Fruit fly (Drosophila melanogaster) whole organism, embryonic: ENCODE results near the gene scyl.

Experiments
- Bdp1 ChIP-seq: fragments of 200-800 bp; sonication (Bioruptor generic); optimal IDR thresholded peaks from 3 replicates; lab custom pipeline; 2016; ENCODE audit warnings: missing biosample characterization, missing genetic modification characterization
- CG10209 ChIP-seq: fragments of 200-800 bp; sonication (Bioruptor generic); optimal IDR thresholded peaks from 3 replicates; lab custom pipeline; 2017; ENCODE audit warnings: missing biosample characterization, mild to moderate bottlenecking, missing genetic modification characterization, missing genetic modification reagents
- CG10431 ChIP-seq: fragments of 200-800 bp; sonication (Bioruptor generic); optimal IDR thresholded peaks from 3 replicates; lab custom pipeline; 2018; ENCODE audit warnings: missing biosample characterization, mild to moderate bottlenecking, missing genetic modification characterization
- CG10462 ChIP-seq: fragments of 200-800 bp; sonication (Bioruptor generic); optimal IDR thresholded peaks from 2 replicates; lab custom pipeline; 2016; ENCODE audit warnings: missing biosample characterization, missing genetic modification characterization
- CG11504 ChIP-seq: fragments of 200-800 bp; sonication (Bioruptor generic); optimal IDR thresholded peaks from 3 replicates; lab custom pipeline; 2019; ENCODE audit warnings: missing biosample characterization, mild to moderate bottlenecking, missing genetic modification characterization, moderate library complexity
- CG12744 ChIP-seq: fragments of 200-800 bp; sonication (Bioruptor generic); optimal IDR thresholded peaks from 2 replicates; lab custom pipeline; 2016; ENCODE audit warnings: missing biosample characterization, missing genetic modification characterization
- CG14667 ChIP-seq: fragments of 200-800 bp; sonication (Bioruptor generic); IDR thresholded peaks from 2 replicates; pipeline ENCODE4 v1.3.6; 2022; ENCODE audit warnings: missing biosample characterization, missing genetic modification characterization
- CG1647 ChIP-seq: fragments of 200-800 bp; sonication (Bioruptor generic); optimal IDR thresholded peaks from 3 replicates; lab custom pipeline; 2016; ENCODE audit warnings: missing biosample characterization, missing genetic modification characterization
- CG1792 ChIP-seq: fragments of 200-800 bp; sonication (Bioruptor generic); optimal IDR thresholded peaks from 2 replicates; lab custom pipeline; 2016; ENCODE audit warnings: missing biosample characterization, missing genetic modification characterization
- CG18619 ChIP-seq: fragments of 200-800 bp; sonication (Bioruptor generic); optimal IDR thresholded peaks from 3 replicates; lab custom pipeline; 2017; ENCODE audit warnings: missing biosample characterization, mild to moderate bottlenecking, missing genetic modification characterization
- CG32532 ChIP-seq: fragments of 200-800 bp; sonication (Bioruptor generic); IDR thresholded peaks from 2 replicates; pipeline ENCODE4 v1.3.6; 2022; ENCODE audit warnings: missing biosample characterization, missing genetic modification characterization
- CG4282 ChIP-seq: fragments of 200-800 bp; sonication (Bioruptor generic); optimal IDR thresholded peaks from 2 replicates; lab custom pipeline; 2016; ENCODE audit warnings: missing biosample characterization, missing genetic modification characterization
- CG4404 ChIP-seq: fragments of 200-800 bp; sonication (Bioruptor generic); IDR thresholded peaks from 2 replicates; pipeline ENCODE4 v1.3.6; 2022; ENCODE audit warnings: missing biosample characterization, missing genetic modification characterization
- CG4617 ChIP-seq: fragments of 200-800 bp; sonication (Bioruptor generic); optimal IDR thresholded peaks from 3 replicates; lab custom pipeline; 2016; ENCODE audit warnings: missing biosample characterization, missing genetic modification characterization, borderline replicate concordance
- CG4730 ChIP-seq: fragments of 200-800 bp; sonication (Bioruptor generic); IDR thresholded peaks from 2 replicates; pipeline ENCODE4 v1.3.6; 2022; ENCODE audit warnings: missing biosample characterization, missing genetic modification characterization
- CG8924 ChIP-seq: fragments of 200-800 bp; optimal IDR thresholded peaks from 3 replicates; lab custom pipeline; 2019; ENCODE audit warnings: missing biosample characterization, mild to moderate bottlenecking, missing genetic modification characterization, moderate library complexity
- CG9932 ChIP-seq: fragments of 200-800 bp; sonication (Bioruptor generic); IDR thresholded peaks from 2 replicates; pipeline ENCODE4 v1.3.6; 2022; ENCODE audit warnings: missing biosample characterization, missing genetic modification characterization
- Doc3 ChIP-seq: fragments of 200-800 bp; sonication (Bioruptor generic); IDR thresholded peaks from 3 replicates; pipeline ENCODE4 v1.3.6; 2022; ENCODE audit warnings: missing biosample characterization, missing genetic modification characterization; ENCODE audit not compliant: partially characterized antibody
- Elba2 ChIP-seq: fragments of 200-800 bp; sonication (Bioruptor generic); optimal IDR thresholded peaks from 3 replicates; lab custom pipeline; 2016; ENCODE audit warnings: missing biosample characterization, missing genetic modification characterization
- Ets65A ChIP-seq: fragments of 200-800 bp; sonication (Bioruptor generic); peaks from one replicate; lab custom pipeline; 2016; ENCODE audit warnings: missing biosample characterization, missing genetic modification characterization
- H2.0 ChIP-seq: fragments of 200-800 bp; sonication (Bioruptor generic); IDR thresholded peaks from 2 replicates; pipeline ENCODE4 v1.3.6; 2022; ENCODE audit warnings: missing biosample characterization, missing genetic modification characterization
- HLHmδ ChIP-seq: fragments of 200-800 bp; sonication (Bioruptor generic); optimal IDR thresholded peaks from 2 replicates; lab custom pipeline; 2018; ENCODE audit warnings: missing biosample characterization, mild to moderate bottlenecking, missing genetic modification characterization, moderate library complexity
- Hr51 ChIP-seq, 2 experiments: fragments of 200-800 bp; sonication (Bioruptor generic); optimal IDR thresholded peaks; 2 replicates in 1 of 2; 3 replicates in 1 of 2; lab custom pipeline; 2016 to 2018; ENCODE audit warnings: missing biosample characterization in 2 of 2, missing genetic modification characterization in 2 of 2, mild to moderate bottlenecking in 1 of 2, moderate library complexity in 1 of 2
- Lim3 ChIP-seq: fragments of 200-800 bp; sonication (Bioruptor generic); IDR thresholded peaks from 2 replicates; pipeline ENCODE4 v1.3.6; 2022; ENCODE audit warnings: missing biosample characterization, missing genetic modification characterization
- Mad ChIP-seq: fragments of 200-800 bp; sonication (Bioruptor generic); optimal IDR thresholded peaks from 2 replicates; lab custom pipeline; 2016; ENCODE audit warnings: missing biosample characterization, missing genetic modification characterization
- NK7.1 ChIP-seq: fragments of 200-800 bp; sonication (Bioruptor generic); optimal IDR thresholded peaks from 3 replicates; lab custom pipeline; 2016; ENCODE audit warnings: missing biosample characterization, missing genetic modification characterization
- Side ChIP-seq: fragments of 200-800 bp; sonication (Bioruptor generic); optimal IDR thresholded peaks from 2 replicates; lab custom pipeline; 2016; ENCODE audit warnings: missing biosample characterization, missing genetic modification characterization
- Six4 ChIP-seq: fragments of 200-800 bp; sonication (Bioruptor generic); optimal IDR thresholded peaks from 2 replicates; lab custom pipeline; 2016; ENCODE audit warnings: missing biosample characterization, missing genetic modification characterization
- Sox100B ChIP-seq: fragments of 200-800 bp; sonication (Bioruptor generic); optimal IDR thresholded peaks from 3 replicates; lab custom pipeline; 2018; ENCODE audit warnings: missing biosample characterization, mild to moderate bottlenecking, missing genetic modification characterization
- Ssrp ChIP-seq: fragments of 200-800 bp; sonication (Bioruptor generic); optimal IDR thresholded peaks from 2 replicates; lab custom pipeline; 2018; ENCODE audit warnings: missing biosample characterization, mild to moderate bottlenecking, missing genetic modification characterization, moderate library complexity
- Tbp ChIP-seq: fragments of >200 bp; optimal IDR thresholded peaks from 2 replicates; lab custom pipeline; 2018; ENCODE audit warnings: missing biosample characterization, missing genetic modification characterization
- Usf ChIP-seq: fragments of 200-800 bp; sonication (Bioruptor generic); optimal IDR thresholded peaks from 2 replicates; lab custom pipeline; 2017; ENCODE audit warnings: missing genotype, missing biosample characterization, missing genetic modification characterization
- ab ChIP-seq: fragments of 200-800 bp; sonication (Bioruptor generic); optimal IDR thresholded peaks from 2 replicates; lab custom pipeline; 2016; ENCODE audit warnings: missing biosample characterization, missing genetic modification characterization
- chif ChIP-seq, 2 experiments: fragments of 200-800 bp; sonication (Bioruptor generic); optimal IDR thresholded peaks; 3 replicates each; lab custom pipeline; 2016; ENCODE audit warnings: missing biosample characterization in 2 of 2, missing genetic modification characterization in 2 of 2
- chinmo ChIP-seq: fragments of 200-800 bp; sonication (Bioruptor generic); IDR thresholded peaks from 4 replicates; pipeline ENCODE4 v1.3.6; 2022; ENCODE audit warnings: missing biosample characterization, missing genetic modification characterization; ENCODE audit not compliant: partially characterized antibody
- gcm2 ChIP-seq: fragments of 200-800 bp; sonication (Bioruptor generic); optimal IDR thresholded peaks from 2 replicates; lab custom pipeline; 2016; ENCODE audit warnings: missing biosample characterization, missing genetic modification characterization
- hb ChIP-seq: fragments of 200-800 bp; sonication (Bioruptor generic); IDR thresholded peaks from 3 replicates; pipeline ENCODE4 v1.3.6; 2022; ENCODE audit warnings: missing biosample characterization, missing genetic modification characterization; ENCODE audit not compliant: partially characterized antibody
- inv ChIP-seq: fragments of 200-800 bp; sonication (Bioruptor generic); IDR thresholded peaks from 2 replicates; pipeline ENCODE4 v1.3.6; 2022; ENCODE audit warnings: missing biosample characterization, missing genetic modification characterization; ENCODE audit not compliant: partially characterized antibody
- lilli ChIP-seq: fragments of 200-800 bp; sonication (Bioruptor generic); optimal IDR thresholded peaks from 3 replicates; lab custom pipeline; 2016; ENCODE audit warnings: missing biosample characterization, missing genetic modification characterization
- maf-S ChIP-seq: fragments of 200-800 bp; sonication (Bioruptor generic); optimal IDR thresholded peaks from 2 replicates; lab custom pipeline; 2016; ENCODE audit warnings: missing biosample characterization, missing genetic modification characterization
- psq ChIP-seq: fragments of 200-800 bp; sonication (Bioruptor generic); optimal IDR thresholded peaks from 2 replicates; lab custom pipeline; 2017; ENCODE audit warnings: missing biosample characterization, missing genetic modification characterization
- salm ChIP-seq: fragments of 200-800 bp; sonication (Bioruptor generic); optimal IDR thresholded peaks from 2 replicates; lab custom pipeline; 2018; ENCODE audit warnings: missing biosample characterization, mild to moderate bottlenecking, missing genetic modification characterization
- sc ChIP-seq, 3 experiments: fragments of >200 bp in 2 of 3; fragments of 200-800 bp in 1 of 3; sonication (Bioruptor generic) in 1 of 3; optimal IDR thresholded peaks; 2 replicates in 2 of 3; 3 replicates in 1 of 3; lab custom pipeline; 2017; ENCODE audit warnings: mild to moderate bottlenecking in 1 of 3, missing biosample characterization in 1 of 3, missing genetic modification characterization in 1 of 3, missing genetic modification reagents in 1 of 3
- slou ChIP-seq: fragments of 200-800 bp; sonication (Bioruptor generic); optimal IDR thresholded peaks from 3 replicates; lab custom pipeline; 2016; ENCODE audit warnings: missing biosample characterization, missing genetic modification characterization
- so ChIP-seq: fragments of 200-800 bp; sonication (Bioruptor generic); IDR thresholded peaks from 3 replicates; pipeline ENCODE4 v1.3.6; 2022; ENCODE audit warnings: missing biosample characterization, missing genetic modification characterization
- sqz ChIP-seq: fragments of 200-800 bp; sonication (Bioruptor generic); optimal IDR thresholded peaks from 3 replicates; lab custom pipeline; 2018; ENCODE audit warnings: missing biosample characterization, mild to moderate bottlenecking, missing genetic modification characterization
- stwl ChIP-seq: fragments of 200-800 bp; sonication (Bioruptor generic); optimal IDR thresholded peaks from 3 replicates; lab custom pipeline; 2018; ENCODE audit warnings: missing biosample characterization, mild to moderate bottlenecking, missing genetic modification characterization, moderate library complexity
- toy ChIP-seq: fragments of 200-800 bp; sonication (Bioruptor generic); IDR thresholded peaks from 2 replicates; pipeline ENCODE4 v1.3.6; 2022; ENCODE audit warnings: missing biosample characterization, missing genetic modification characterization
- z ChIP-seq: fragments of 200-800 bp; sonication (Bioruptor generic); IDR thresholded peaks from 3 replicates; pipeline ENCODE4 v1.3.6; 2022; ENCODE audit warnings: missing biosample characterization, missing genetic modification characterization
- zf30C ChIP-seq: fragments of 200-800 bp; sonication (Bioruptor generic); optimal IDR thresholded peaks from 3 replicates; lab custom pipeline; 2018; ENCODE audit warnings: missing biosample characterization, mild to moderate bottlenecking, missing genetic modification characterization

The scyl gene

dm6 chr3L:11260737-11261455 lies 8.8 kb downstream of the scyl start (continued):
- TF ChIP-seq CG4404 (GFP tag; lab: Robert Waterston, UW) (peak; percentile 92), Mad (no peak), sqz (GFP tag; lab: Kevin White, UChicago) (no peak), chinmo (GFP tag; lab: Robert Waterston, UW) (no peak; the same call in 2 of the 4 replicates), ab (GFP tag; lab: Kevin White, UChicago) (no peak), CG14667 (GFP tag; lab: Robert Waterston, UW) (peak; percentile 70), CG4730 (peak; percentile 43), zf30C (peak; percentile 94), CG32532 (GFP tag; lab: Robert Waterston, UW) (peak; percentile 70), CG12744 (GFP tag; lab: Kevin White, UChicago) (no peak), Side (GFP tag; lab: Kevin White, UChicago) (no peak), HLHmδ (GFP tag; lab: Kevin White, UChicago) (no peak), Usf (GFP tag; lab: Kevin White, UChicago) (no peak), CG1792 (no peak), Sox100B (GFP tag; lab: Kevin White, UChicago) (no peak), Six4 (no peak), Bdp1 (GFP tag; lab: Kevin White, UChicago) (no peak), hb (GFP tag; lab: Robert Waterston, UW) (no peak), maf-S (peak; percentile 7), chif (GFP tag; optimal IDR thresholded peaks at IDR 0.05; lab: Kevin White, UChicago) (peak; percentile 34 to 39), CG4282 (GFP tag; lab: Kevin White, UChicago) (no peak), Hr51 (GFP tag; optimal IDR thresholded peaks at IDR 0.05; lab: Kevin White, UChicago) (peak in 1 of 2 experiments; percentile 76), stwl (no peak), psq (GFP tag; lab: Kevin White, UChicago) (peak; percentile 54), toy (GFP tag; lab: Robert Waterston, UW) (no peak), CG4617 (no peak), lilli (peak; percentile 54), CG8924 (tag; lab: Kevin White, UChicago) (peak; percentile 19), z (no peak), inv (GFP tag; lab: Robert Waterston, UW) (no peak), CG9932 (peak; percentile 52; the same call in 1 of the 2 replicates), salm (tag; lab: Kevin White, UChicago) (peak; percentile 77), CG11504 (tag; lab: Kevin White, UChicago) (peak; percentile 41), CG10431 (GFP tag; lab: Kevin White, UChicago) (no peak), CG10462 (GFP tag; lab: Kevin White, UChicago) (peak; percentile 10), CG10209 (peak; percentile 5), gcm2 (GFP tag; lab: Kevin White, UChicago) (peak; percentile 8), CG18619 (GFP tag; lab: Kevin White, UChicago) (no peak), Ets65A (peak; percentile 91), CG1647 (GFP tag; lab: Kevin White, UChicago) (peak; percentile 56), Lim3 (GFP tag; lab: Robert Waterston, UW) (no peak), so (GFP tag; lab: Robert Waterston, UW) (peak; percentile 40; the same call in 1 of the 3 replicates), H2.0 (peak; percentile 69), Doc3 (GFP tag; lab: Robert Waterston, UW) (no peak), Tbp (no peak), NK7.1 (GFP tag; lab: Kevin White, UChicago) (no peak), Elba2 (GFP tag; lab: Kevin White, UChicago) (peak; percentile 43), Ssrp (peak; percentile 71), sc (optimal IDR thresholded peaks at IDR 0.05; lab: Kevin White, UChicago) (no peak), sc (GFP tag; optimal IDR thresholded peaks at IDR 0.05; lab: Kevin White, UChicago) (peak; percentile 8), slou (GFP tag; lab: Kevin White, UChicago) (no peak)
